Fruit fly (Drosophila melanogaster): ENCODE results near the gene CG9519.

CG9519 gene

DNA sequence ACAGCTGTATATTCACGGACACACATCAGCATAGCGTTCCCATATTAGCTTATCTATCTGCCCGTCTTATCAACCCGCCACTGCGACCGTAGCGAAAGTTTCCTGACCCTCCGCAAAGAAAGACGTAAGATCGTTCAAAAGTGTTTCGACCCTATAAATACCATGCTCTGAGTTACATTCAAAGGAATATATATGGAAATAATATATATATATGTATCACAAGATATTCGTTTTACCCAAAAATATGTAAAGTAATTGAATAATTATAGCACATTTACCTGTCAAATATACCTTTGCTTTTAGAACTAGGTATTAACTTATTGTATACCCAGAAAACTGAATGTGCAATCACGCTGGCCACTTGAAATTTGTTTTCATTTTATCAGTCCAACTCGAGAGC, 45.7 kb downstream of the CG9519 start:
- TF ChIP-seq CG8301 (tag; optimal IDR thresholded peaks at IDR 0.05) (no peak), CG14655 (GFP tag; optimal IDR thresholded peaks at IDR 0.05) (peak; percentile 25), D1 (tag; optimal IDR thresholded peaks at IDR 0.05) (no peak), Ets98B (GFP tag; IDR thresholded peaks at IDR 0.05) (no peak), CG12605 (GFP tag; IDR thresholded peaks at IDR 0.05) (no peak), CG10348 (GFP tag; IDR thresholded peaks at IDR 0.05) (no peak), CG17806 (tag; optimal IDR thresholded peaks at IDR 0.05) (peak; percentile 13), CG8159 (tag; optimal IDR thresholded peaks at IDR 0.05) (peak; percentile 33), Snoo (tag; optimal IDR thresholded peaks at IDR 0.05) (no peak), CG4496 (GFP tag; IDR thresholded peaks at IDR 0.05) (0 out of 3 replicates have a peak, but pooled peaks have one; percentile 18), CG15710 (tag; optimal IDR thresholded peaks at IDR 0.05) (peak; percentile 3), EcR (GFP tag; optimal IDR thresholded peaks at IDR 0.05) (peak; percentile 34), CG9948 (tag; optimal IDR thresholded peaks at IDR 0.05) (peak; percentile 17)

DNA sequence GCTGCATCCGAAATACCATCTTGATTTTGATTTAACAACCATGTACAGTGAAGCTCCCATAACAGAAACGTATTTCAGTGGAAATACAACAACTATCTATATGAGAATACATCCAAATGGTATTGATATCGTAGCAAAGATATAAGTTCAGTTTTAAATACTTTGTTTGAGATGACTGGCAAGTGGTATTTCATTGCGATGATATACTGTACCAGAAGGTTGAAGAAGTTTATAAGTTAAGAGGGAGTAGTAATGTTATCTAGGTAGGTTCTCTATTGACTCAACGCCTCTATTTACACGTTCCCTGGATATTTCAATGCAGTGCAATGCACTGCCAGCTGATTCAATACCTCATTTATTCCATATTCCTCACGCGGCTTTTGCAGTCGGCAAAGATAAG, 50.5 kb downstream of the CG9519 start:
- TF ChIP-seq CG32121 (GFP tag; IDR thresholded peaks at IDR 0.05) (no peak), Pif1B (GFP tag; optimal IDR thresholded peaks at IDR 0.05) (peak; percentile 9), D1 (tag; optimal IDR thresholded peaks at IDR 0.05) (no peak), gl (tag; optimal IDR thresholded peaks at IDR 0.05) (no peak), Pif1A (GFP tag; optimal IDR thresholded peaks at IDR 0.05) (peak; percentile 18), CG4496 (GFP tag; IDR thresholded peaks at IDR 0.05) (peak; percentile 62), Ets98B (GFP tag; IDR thresholded peaks at IDR 0.05) (peak; percentile 19; the same call in 1 of the 2 replicates), CG8301 (tag; optimal IDR thresholded peaks at IDR 0.05) (peak; percentile 15), CG8159 (tag; optimal IDR thresholded peaks at IDR 0.05) (no peak)
